Worm (Caenorhabditis elegans): ENCODE measurements around the gene Y57G11A.2.
"Not testable (repeated sequence)": the region's sequence is repeated elsewhere in the genome, so short reads cannot be mapped to it uniquely, and the experiment has no call there.

DNA sequence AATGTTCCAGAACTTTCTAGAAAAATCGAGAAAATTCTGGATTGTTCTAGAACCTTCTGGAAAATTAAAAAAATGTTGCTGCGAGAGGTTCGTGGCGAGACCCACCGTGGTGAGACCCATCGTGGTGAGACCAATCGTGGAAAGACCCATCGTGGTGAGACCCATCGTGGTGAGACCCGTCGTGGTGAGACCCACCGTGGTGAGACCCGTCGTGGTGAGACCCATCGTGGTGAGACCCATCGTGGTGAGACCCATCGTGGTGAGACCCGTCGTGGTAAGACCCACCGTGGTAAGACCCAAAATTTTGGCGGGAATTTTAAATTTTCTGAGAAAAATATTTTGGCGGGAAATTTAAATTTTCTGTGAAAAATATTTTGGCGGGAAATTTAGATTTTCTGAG lies 40.7 kb downstream of the Y57G11A.2 start:
- not testable (repeated sequence) for TF ChIP-seq zfh-2 (GFP tag; conservative IDR thresholded peaks at IDR 0.05); nhr-90 (tag; optimal IDR thresholded peaks at IDR 0.05); nhr-179 (tag; optimal IDR thresholded peaks at IDR 0.05); sdz-38 (tag; optimal IDR thresholded peaks at IDR 0.05); Y79H2A.3 (GFP tag; conservative IDR thresholded peaks at IDR 0.05); ets-4 (GFP tag; optimal IDR thresholded peaks at IDR 0.05); dpl-1 (GFP tag; optimal IDR thresholded peaks at IDR 0.05); ztf-22 (GFP tag; optimal IDR thresholded peaks at IDR 0.05); lsy-27 (tag; optimal IDR thresholded peaks at IDR 0.05; ENCODE audit: borderline replicate concordance, insufficient read depth); unc-62 (GFP tag; optimal IDR thresholded peaks at IDR 0.05)

Measured in whole organism, young adult.